Fruit fly (Drosophila melanogaster) whole organism, prepupa: Measurements from ENCODE around the gene Gnpat.

Source experiments
- Blimp-1 ChIP-seq: fragments of 200-800 bp; sonication (Bioruptor generic); optimal IDR thresholded peaks from 3 replicates; lab custom pipeline; 2017; ENCODE audit warnings: missing biosample characterization, missing genetic modification characterization, mild to moderate bottlenecking, moderate library complexity, missing genetic modification reagents
- CG10631 ChIP-seq: fragments of 200-800 bp; sonication (Bioruptor generic); optimal IDR thresholded peaks from 2 replicates; lab custom pipeline; 2016; ENCODE audit warnings: missing biosample characterization, missing genetic modification characterization
- CG11762 ChIP-seq: fragments of 200-800 bp; sonication (Bioruptor generic); optimal IDR thresholded peaks from 3 replicates; lab custom pipeline; 2016; ENCODE audit warnings: missing biosample characterization, missing genetic modification characterization; ENCODE audit not compliant: insufficient read depth
- CG11902 ChIP-seq: fragments of 200-800 bp; sonication (Bioruptor generic); optimal IDR thresholded peaks from 3 replicates; lab custom pipeline; 2016; ENCODE audit warnings: missing biosample characterization, missing genetic modification characterization
- CG15336 ChIP-seq: fragments of 200-800 bp; sonication (Bioruptor generic); IDR thresholded peaks from 2 replicates; pipeline ENCODE4 v1.3.6; 2022; ENCODE audit warnings: missing biosample characterization, missing genetic modification characterization
- CG1621 ChIP-seq: fragments of 200-800 bp; sonication (Bioruptor generic); optimal IDR thresholded peaks from 3 replicates; lab custom pipeline; 2018; ENCODE audit warnings: missing biosample characterization, mild to moderate bottlenecking, missing genetic modification characterization
- CG16779 ChIP-seq: fragments of 200-800 bp; sonication (Bioruptor generic); optimal IDR thresholded peaks from 3 replicates; lab custom pipeline; 2017; ENCODE audit warnings: missing biosample characterization, mild to moderate bottlenecking, missing genetic modification characterization
- CG3032 ChIP-seq: fragments of 200-800 bp; optimal IDR thresholded peaks from 2 replicates; lab custom pipeline; 2019; ENCODE audit warnings: missing biosample characterization, mild to moderate bottlenecking, missing genetic modification characterization, moderate library complexity
- CG31627 ChIP-seq: fragments of 200-800 bp; sonication (Bioruptor generic); optimal IDR thresholded peaks from 3 replicates; lab custom pipeline; 2016; ENCODE audit warnings: missing biosample characterization, missing genetic modification characterization
- CG34406 ChIP-seq: fragments of 200-800 bp; sonication (Bioruptor generic); optimal IDR thresholded peaks from 3 replicates; lab custom pipeline; 2016; ENCODE audit warnings: missing biosample characterization, missing genetic modification characterization
- CG3919 ChIP-seq: fragments of 200-800 bp; sonication (Bioruptor generic); optimal IDR thresholded peaks from 3 replicates; lab custom pipeline; 2016; ENCODE audit warnings: missing biosample characterization, missing genetic modification characterization
- CG4318 ChIP-seq: fragments of 200-800 bp; sonication (Bioruptor generic); optimal IDR thresholded peaks from 3 replicates; lab custom pipeline; 2017; ENCODE audit warnings: missing biosample characterization, mild to moderate bottlenecking, missing genetic modification characterization
- CG6163 ChIP-seq: fragments of 200-800 bp; sonication (Bioruptor generic); IDR thresholded peaks from 3 replicates; pipeline ENCODE4 v1.3.6; 2022; ENCODE audit warnings: missing biosample characterization, missing genetic modification characterization
- CG6792 ChIP-seq: fragments of 200-800 bp; sonication (Bioruptor generic); optimal IDR thresholded peaks from 3 replicates; lab custom pipeline; 2016; ENCODE audit warnings: missing biosample characterization, missing genetic modification characterization
- CG6808 ChIP-seq: fragments of 200-800 bp; sonication (Bioruptor generic); optimal IDR thresholded peaks from 3 replicates; lab custom pipeline; 2017; ENCODE audit warnings: missing biosample characterization, missing genetic modification characterization, mild to moderate bottlenecking, moderate library complexity, missing genetic modification reagents
- CG6854 ChIP-seq: fragments of 200-800 bp; sonication (Bioruptor generic); optimal IDR thresholded peaks from 2 replicates; lab custom pipeline; 2017; ENCODE audit warnings: missing biosample characterization, mild to moderate bottlenecking, missing genetic modification characterization
- CG8119 ChIP-seq: fragments of 200-800 bp; sonication (Bioruptor generic); IDR thresholded peaks from 3 replicates; pipeline ENCODE4 v1.3.6; 2022; ENCODE audit warnings: missing biosample characterization, missing genetic modification characterization
- CG8319 ChIP-seq: fragments of 200-800 bp; sonication (Bioruptor generic); optimal IDR thresholded peaks from 3 replicates; lab custom pipeline; 2016; ENCODE audit warnings: missing biosample characterization, missing genetic modification characterization
- CG8632 ChIP-seq: fragments of 200-800 bp; sonication (Bioruptor generic); optimal IDR thresholded peaks from 3 replicates; lab custom pipeline; 2016; ENCODE audit warnings: missing biosample characterization, missing genetic modification characterization
- CG9139 ChIP-seq: fragments of 200-800 bp; sonication (Bioruptor generic); optimal IDR thresholded peaks from 3 replicates; lab custom pipeline; 2017; ENCODE audit warnings: missing biosample characterization, mild to moderate bottlenecking, missing genetic modification characterization
- Eip75B ChIP-seq: fragments of 200-800 bp; sonication (Bioruptor generic); optimal IDR thresholded peaks from 3 replicates; lab custom pipeline; 2016; ENCODE audit warnings: missing biosample characterization, missing genetic modification characterization
- Eip78C ChIP-seq: fragments of 200-800 bp; sonication (Bioruptor generic); peaks from one replicate; lab custom pipeline; 2016; ENCODE audit warnings: missing biosample characterization, missing genetic modification characterization
- Ets21C ChIP-seq: fragments of 200-800 bp; sonication (Bioruptor generic); optimal IDR thresholded peaks from 3 replicates; lab custom pipeline; 2016; ENCODE audit warnings: missing biosample characterization, missing genetic modification characterization
- Ets96B ChIP-seq: fragments of 200-800 bp; optimal IDR thresholded peaks from 2 replicates; lab custom pipeline; 2019; ENCODE audit warnings: missing biosample characterization, mild to moderate bottlenecking, missing genetic modification characterization, moderate library complexity
- Hr39 ChIP-seq: fragments of 200-800 bp; sonication (Bioruptor generic); optimal IDR thresholded peaks from 2 replicates; lab custom pipeline; 2016; ENCODE audit warnings: missing biosample characterization, missing genetic modification characterization
- Hr4 ChIP-seq: fragments of 200-800 bp; sonication (Bioruptor generic); optimal IDR thresholded peaks from 3 replicates; lab custom pipeline; 2016; ENCODE audit warnings: missing biosample characterization, missing genetic modification characterization
- Met ChIP-seq: fragments of 200-800 bp; sonication (Bioruptor generic); optimal IDR thresholded peaks from 3 replicates; lab custom pipeline; 2016; ENCODE audit warnings: missing biosample characterization, missing genetic modification characterization
- OdsH ChIP-seq: fragments of 200-800 bp; sonication (Bioruptor generic); optimal IDR thresholded peaks from 3 replicates; lab custom pipeline; 2016; ENCODE audit warnings: missing biosample characterization, missing genetic modification characterization
- Smox ChIP-seq: fragments of 200-800 bp; sonication (Bioruptor generic); optimal IDR thresholded peaks from 3 replicates; lab custom pipeline; 2016; ENCODE audit warnings: missing biosample characterization, missing genetic modification characterization
- Sox14 ChIP-seq: fragments of 200-800 bp; sonication (Bioruptor generic); optimal IDR thresholded peaks from 3 replicates; lab custom pipeline; 2016; ENCODE audit warnings: missing biosample characterization, missing genetic modification characterization
- Sox15 ChIP-seq: fragments of 200-800 bp; sonication (Bioruptor generic); optimal IDR thresholded peaks from 3 replicates; lab custom pipeline; 2016; ENCODE audit warnings: missing biosample characterization, missing genetic modification characterization
- achi ChIP-seq: fragments of 200-800 bp; sonication (Bioruptor generic); optimal IDR thresholded peaks from 3 replicates; lab custom pipeline; 2016; ENCODE audit warnings: missing biosample characterization, missing genetic modification characterization
- acj6 ChIP-seq: fragments of 200-800 bp; sonication (Bioruptor generic); optimal IDR thresholded peaks from 3 replicates; lab custom pipeline; 2016; ENCODE audit warnings: missing biosample characterization, missing genetic modification characterization
- cyc ChIP-seq: fragments of 200-800 bp; sonication (Bioruptor generic); optimal IDR thresholded peaks from 3 replicates; lab custom pipeline; 2016; ENCODE audit warnings: missing biosample characterization, missing genetic modification characterization
- eg ChIP-seq: fragments of 200-800 bp; sonication (Bioruptor generic); IDR thresholded peaks from 3 replicates; pipeline ENCODE4 v1.3.6; 2022; ENCODE audit warnings: missing biosample characterization, missing genetic modification characterization
- esn ChIP-seq: fragments of 200-800 bp; sonication (Bioruptor generic); optimal IDR thresholded peaks from 2 replicates; lab custom pipeline; 2016; ENCODE audit warnings: missing biosample characterization, mild to moderate bottlenecking, missing genetic modification characterization, moderate library complexity
- fd59A ChIP-seq: fragments of 200-800 bp; sonication (Bioruptor generic); optimal IDR thresholded peaks from 2 replicates; lab custom pipeline; 2017; ENCODE audit warnings: missing biosample characterization, mild to moderate bottlenecking, missing genetic modification characterization, missing genetic modification reagents
- fd85E ChIP-seq: fragments of 200-800 bp; sonication (Bioruptor generic); optimal IDR thresholded peaks from 3 replicates; lab custom pipeline; 2016; ENCODE audit warnings: missing biosample characterization, missing genetic modification characterization
- fkh ChIP-seq: fragments of 200-800 bp; sonication (Bioruptor generic); optimal IDR thresholded peaks from 3 replicates; lab custom pipeline; 2017; ENCODE audit warnings: missing biosample characterization, mild to moderate bottlenecking, missing genetic modification characterization, moderate library complexity
- net ChIP-seq: fragments of 200-800 bp; sonication (Bioruptor generic); optimal IDR thresholded peaks from 3 replicates; lab custom pipeline; 2016; ENCODE audit warnings: missing biosample characterization, missing genetic modification characterization
- pdm3 ChIP-seq: fragments of 200-800 bp; sonication (Bioruptor generic); optimal IDR thresholded peaks from 3 replicates; lab custom pipeline; 2016; ENCODE audit warnings: missing biosample characterization, missing genetic modification characterization
- salr ChIP-seq, 2 experiments: fragments of 200-800 bp; sonication (Bioruptor generic); optimal IDR thresholded peaks; 3 replicates each; lab custom pipeline; 2016 to 2018; ENCODE audit warnings: missing biosample characterization in 2 of 2, missing genetic modification characterization in 2 of 2, mild to moderate bottlenecking in 1 of 2
- svp ChIP-seq: fragments of 200-800 bp; sonication (Bioruptor generic); peaks from one replicate; lab custom pipeline; 2016; ENCODE audit warnings: missing biosample characterization, missing genetic modification characterization
- topi ChIP-seq: fragments of 200-800 bp; sonication (Bioruptor generic); optimal IDR thresholded peaks from 3 replicates; lab custom pipeline; 2016; ENCODE audit warnings: missing biosample characterization, missing genetic modification characterization
- vri ChIP-seq: fragments of 200-800 bp; sonication (Bioruptor generic); optimal IDR thresholded peaks from 3 replicates; lab custom pipeline; 2016; ENCODE audit warnings: missing biosample characterization, mild to moderate bottlenecking, missing genetic modification characterization

Gene Gnpat

DNA sequence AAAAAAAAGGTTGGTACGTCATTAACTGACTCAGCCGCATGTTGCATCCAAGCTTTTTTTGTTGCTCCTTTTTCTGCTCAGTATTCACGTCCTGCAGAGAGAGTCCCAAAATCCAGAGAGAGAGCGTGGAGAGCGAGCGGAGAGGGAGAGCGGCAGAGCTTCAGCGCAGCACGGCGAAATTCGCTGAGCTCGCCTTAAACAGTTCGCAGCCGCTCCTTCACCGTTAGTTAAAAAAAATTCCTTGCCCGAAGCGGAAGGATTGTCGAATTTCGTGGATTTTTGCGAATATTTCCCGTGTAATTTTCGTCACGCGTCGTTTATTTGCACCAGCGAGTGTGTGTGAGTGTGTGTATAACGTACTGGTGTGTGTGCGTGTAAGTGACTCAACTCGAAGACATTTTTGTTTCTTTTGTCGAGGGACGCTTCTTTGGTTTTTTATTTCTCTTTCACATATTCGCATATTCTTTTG is 27.4 kb upstream of the Gnpat start (continued):
- no peak for TF ChIP-seq CG6792

dm6 chr3R:25517521-25517920 is 26.8 kb upstream of the Gnpat start:
- TF ChIP-seq fd85E (GFP tag; lab: Kevin White, UChicago): no peak
- peak; percentile 31 for TF ChIP-seq CG31627 (GFP tag; lab: Kevin White, UChicago)
- TF ChIP-seq achi (GFP tag; lab: Kevin White, UChicago): peak; percentile 7
- peak; percentile 22 for TF ChIP-seq Smox (GFP tag; lab: Kevin White, UChicago)
- TF ChIP-seq Sox15 (GFP tag; lab: Kevin White, UChicago): peak; percentile 7
- TF ChIP-seq CG10631 (GFP tag; lab: Kevin White, UChicago): peak; percentile 8
- TF ChIP-seq Blimp-1 (GFP tag; lab: Kevin White, UChicago): no peak
- TF ChIP-seq CG3032 (tag; lab: Kevin White, UChicago): no peak
- peak; percentile 26 for TF ChIP-seq topi (GFP tag; lab: Kevin White, UChicago)
- peak; percentile 59 for TF ChIP-seq svp (GFP tag; lab: Kevin White, UChicago)
- peak; percentile 41 for TF ChIP-seq esn (GFP tag; lab: Kevin White, UChicago)
- peak; percentile 17 for TF ChIP-seq Hr4
- no peak for TF ChIP-seq CG8119 (GFP tag; lab: Robert Waterston, UW)
- TF ChIP-seq CG34406 (GFP tag; lab: Kevin White, UChicago): peak; percentile 16
- no peak for TF ChIP-seq net (GFP tag; lab: Kevin White, UChicago)
- TF ChIP-seq CG8319: no peak
- TF ChIP-seq Hr39 (GFP tag; lab: Kevin White, UChicago): peak; percentile 18
- TF ChIP-seq Eip78C (GFP tag; lab: Kevin White, UChicago): peak; percentile 62
- TF ChIP-seq CG4318 (GFP tag; lab: Kevin White, UChicago): no peak
- peak; percentile 36 for TF ChIP-seq pdm3 (GFP tag; lab: Kevin White, UChicago)
- TF ChIP-seq vri (GFP tag; lab: Kevin White, UChicago): no peak
- peak; percentile 15 for TF ChIP-seq Eip75B (GFP tag; lab: Kevin White, UChicago)
- no peak for TF ChIP-seq cyc (GFP tag; lab: Kevin White, UChicago)
- TF ChIP-seq fd59A (GFP tag; lab: Kevin White, UChicago): no peak
- TF ChIP-seq CG6792: peak; percentile 35
- TF ChIP-seq Ets96B (tag; lab: Kevin White, UChicago): no peak
- peak; percentile 6 for TF ChIP-seq OdsH
- TF ChIP-seq Met: peak; percentile 12
- TF ChIP-seq Sox14 (GFP tag; lab: Kevin White, UChicago): no peak

- TF ChIP-seq eg (GFP tag; lab: Robert Waterston, UW) (peak; percentile 98), CG9139 (GFP tag; lab: Kevin White, UChicago) (peak; percentile 95), Ets21C (GFP tag; lab: Kevin White, UChicago) (peak; percentile 69), CG1621 (peak; percentile 83), CG3032 (tag; lab: Kevin White, UChicago) (peak; percentile 99), CG6163 (GFP tag; lab: Robert Waterston, UW) (peak; percentile 98), achi (GFP tag; lab: Kevin White, UChicago) (peak; percentile 98), CG8119 (GFP tag; lab: Robert Waterston, UW) (peak; percentile 100), fd85E (GFP tag; lab: Kevin White, UChicago) (peak; percentile 84), CG34406 (GFP tag; lab: Kevin White, UChicago) (peak; percentile 98), acj6 (GFP tag; lab: Kevin White, UChicago) (peak; percentile 95), Eip78C (GFP tag; lab: Kevin White, UChicago) (peak; percentile 99), CG6854 (peak; percentile 92), CG16779 (tag; lab: Kevin White, UChicago) (peak; percentile 97), fd59A (GFP tag; lab: Kevin White, UChicago) (peak; percentile 85), fkh (peak; percentile 82), Eip75B (GFP tag; lab: Kevin White, UChicago) (peak; percentile 86), CG6808 (GFP tag; lab: Kevin White, UChicago) (peak; percentile 93), salr (GFP tag; optimal IDR thresholded peaks at IDR 0.05; lab: Kevin White, UChicago) (peak; percentile 84 to 97), CG10631 (GFP tag; lab: Kevin White, UChicago) (peak; percentile 99), CG8632 (peak; percentile 98), CG11902 (GFP tag; lab: Kevin White, UChicago) (peak; percentile 91), CG31627 (GFP tag; lab: Kevin White, UChicago) (peak; percentile 77), CG11762 (GFP tag; lab: Kevin White, UChicago) (peak; percentile 86), CG3919 (GFP tag; lab: Kevin White, UChicago) (peak; percentile 96), cyc (GFP tag; lab: Kevin White, UChicago) (peak; percentile 87), Blimp-1 (GFP tag; lab: Kevin White, UChicago) (peak; percentile 94), CG8319 (peak; percentile 91), CG15336 (GFP tag; lab: Robert Waterston, UW) (peak; percentile 99)
Measured at dm6 chr3R:25515450-25516288, 24.9 kb upstream of the Gnpat start, which contains the start of gene msi. TSS of gene msi (plus strand) at chr3R:25516118.
